Fruit fly (Drosophila melanogaster): ENCODE results near the gene CG3610.

CG3610 gene

dm6 chr3R:14890064-14890709 is 45.3 kb downstream of the CG3610 start, which contains the start of the genes CycC and UQCR-C1:
Gene CycC, minus strand, starts transcription at chr3R:14890205.
Gene UQCR-C1, plus strand, starts transcription at chr3R:14890231.
- TF ChIP-seq Rel (GFP tag; optimal IDR thresholded peaks at IDR 0.05) (no peak), Rel (tag; optimal IDR thresholded peaks at IDR 0.05) (peak; percentile 33), foxo (GFP tag; optimal IDR thresholded peaks at IDR 0.05) (no peak)

dm6 chr3R:14893791-14894782 is 49.2 kb downstream of the CG3610 start, which contains the start of gene Dph2:
Gene Dph2, minus strand, starts transcription at chr3R:14893954.
- TF ChIP-seq Myc (optimal IDR thresholded peaks at IDR 0.05), result no peak
- TF ChIP-seq CG32264 (GFP tag; optimal IDR thresholded peaks at IDR 0.05), result no peak
- no peak for TF ChIP-seq fru (GFP tag; optimal IDR thresholded peaks at IDR 0.05)
- no peak for TF ChIP-seq Rel (GFP tag; optimal IDR thresholded peaks at IDR 0.05)
- TF ChIP-seq Rel (tag; optimal IDR thresholded peaks at IDR 0.05), result peak; percentile 29
- TF ChIP-seq pan (optimal IDR thresholded peaks at IDR 0.05), result no peak
- no peak for TF ChIP-seq Jra (GFP tag; optimal IDR thresholded peaks at IDR 0.05)
- no peak for TF ChIP-seq dl (GFP tag; optimal IDR thresholded peaks at IDR 0.05; ENCODE audit: insufficient read depth in 1 of 2, partially characterized antibody in 2 of 2)
- no peak for TF ChIP-seq dmrt93B (GFP tag; optimal IDR thresholded peaks at IDR 0.05)
- TF ChIP-seq usp (GFP tag; optimal IDR thresholded peaks at IDR 0.05), result no peak
- TF ChIP-seq br (GFP tag; optimal IDR thresholded peaks at IDR 0.05), result no peak
- TF ChIP-seq sage (GFP tag; optimal IDR thresholded peaks at IDR 0.05), result no peak
- no peak for TF ChIP-seq dsf (GFP tag; optimal IDR thresholded peaks at IDR 0.05; ENCODE audit: borderline replicate concordance)
- peak; percentile 14 for TF ChIP-seq Hr83 (GFP tag; optimal IDR thresholded peaks at IDR 0.05; ENCODE audit: poor library complexity, severe bottlenecking)
- TF ChIP-seq tai (GFP tag; optimal IDR thresholded peaks at IDR 0.05), result no peak
- TF ChIP-seq foxo (GFP tag; optimal IDR thresholded peaks at IDR 0.05), result peak in 1 of 2 experiments; percentile 36
- peak; percentile 47 for TF ChIP-seq ey (GFP tag; optimal IDR thresholded peaks at IDR 0.05)
- peak; percentile 31 for TF ChIP-seq psq (GFP tag; optimal IDR thresholded peaks at IDR 0.05)
- TF ChIP-seq GATAd (GFP tag; optimal IDR thresholded peaks at IDR 0.05), result no peak
- TF ChIP-seq OdsH (GFP tag; optimal IDR thresholded peaks at IDR 0.05), result peak; percentile 26
- peak; percentile 56 for TF ChIP-seq rgr (GFP tag; optimal IDR thresholded peaks at IDR 0.05)
- no peak for TF ChIP-seq brk (GFP tag; optimal IDR thresholded peaks at IDR 0.05)
- no peak for TF ChIP-seq Hnf4 (GFP tag; optimal IDR thresholded peaks at IDR 0.05)
- no peak for TF ChIP-seq Mio (GFP tag; optimal IDR thresholded peaks at IDR 0.05)
- peak; percentile 73 for TF ChIP-seq HLH106 (tag; optimal IDR thresholded peaks at IDR 0.05)
- TF ChIP-seq Sp1 (GFP tag; optimal IDR thresholded peaks at IDR 0.05), result peak; percentile 72
- TF ChIP-seq woc (GFP tag; optimal IDR thresholded peaks at IDR 0.05), result peak; percentile 64
- no peak for TF ChIP-seq Dif (GFP tag; optimal IDR thresholded peaks at IDR 0.05; ENCODE audit: partially characterized antibody)
- no peak for TF ChIP-seq N (GFP tag; optimal IDR thresholded peaks at IDR 0.05)
- peak; percentile 22 for TF ChIP-seq sv (GFP tag; optimal IDR thresholded peaks at IDR 0.05)
- peak; percentile 7 for TF ChIP-seq CG9705 (GFP tag; optimal IDR thresholded peaks at IDR 0.05)

- TF ChIP-seq Hnf4 (GFP tag; optimal IDR thresholded peaks at IDR 0.05) (no peak), tai (GFP tag; optimal IDR thresholded peaks at IDR 0.05) (no peak), Sp1 (GFP tag; optimal IDR thresholded peaks at IDR 0.05) (no peak), br (GFP tag; optimal IDR thresholded peaks at IDR 0.05) (no peak)
These were observed 49.8 kb downstream of the CG3610 start, which contains the start of gene CG14860 for dm6 chr3R:14894783-14894883. Gene CG14860, plus strand, starts transcription at chr3R:14894784.

Data from whole organism, wandering third instar larva.